Fruit fly (Drosophila melanogaster) whole organism, embryonic: Measurements from ENCODE around the gene Tip60.

Source experiments
- ATbp ChIP-seq: fragments of 200-800 bp; sonication (Bioruptor generic); optimal IDR thresholded peaks from 2 replicates; lab custom pipeline; 2017; ENCODE audit warnings: missing biosample characterization, mild to moderate bottlenecking, missing genetic modification characterization, missing genetic modification reagents
- Atf-2 ChIP-seq: fragments of 200-800 bp; sonication (Bioruptor generic); optimal IDR thresholded peaks from 2 replicates; lab custom pipeline; 2016; ENCODE audit warnings: missing biosample characterization, missing genetic modification characterization
- Bteb2 ChIP-seq: fragments of 200-800 bp; sonication (Bioruptor generic); optimal IDR thresholded peaks from 2 replicates; lab custom pipeline; 2016; ENCODE audit warnings: missing biosample characterization, missing genetic modification characterization
- CG10366 ChIP-seq: fragments of 200-800 bp; sonication (Bioruptor generic); IDR thresholded peaks from 2 replicates; pipeline ENCODE4 v1.3.6; 2022; ENCODE audit warnings: missing biosample characterization, missing genetic modification characterization
- CG11398 ChIP-seq: fragments of 200-800 bp; sonication (Bioruptor generic); optimal IDR thresholded peaks from 2 replicates; lab custom pipeline; 2016; ENCODE audit warnings: missing biosample characterization, missing genetic modification characterization
- CG11504 ChIP-seq: fragments of 200-800 bp; sonication (Bioruptor generic); optimal IDR thresholded peaks from 3 replicates; lab custom pipeline; 2019; ENCODE audit warnings: missing biosample characterization, mild to moderate bottlenecking, missing genetic modification characterization, moderate library complexity
- CG11696 ChIP-seq: fragments of 200-800 bp; sonication (Bioruptor generic); IDR thresholded peaks from 2 replicates; pipeline ENCODE4 v1.3.6; 2022; ENCODE audit warnings: missing biosample characterization, missing genetic modification characterization
- CG12071 ChIP-seq: fragments of 200-800 bp; sonication (Bioruptor generic); optimal IDR thresholded peaks from 3 replicates; lab custom pipeline; 2018; ENCODE audit warnings: missing biosample characterization, mild to moderate bottlenecking, missing genetic modification characterization
- CG12659 ChIP-seq: fragments of 200-800 bp; sonication (Bioruptor generic); optimal IDR thresholded peaks from 3 replicates; lab custom pipeline; 2017; ENCODE audit warnings: mild to moderate bottlenecking, missing biosample characterization, missing genetic modification reagents, missing genetic modification characterization
- CG13287 ChIP-seq: fragments of 200-800 bp; sonication (Bioruptor generic); IDR thresholded peaks from 2 replicates; pipeline ENCODE4 v1.3.6; 2022; ENCODE audit warnings: missing biosample characterization, missing genetic modification characterization; ENCODE audit not compliant: partially characterized antibody
- CG13624 ChIP-seq: fragments of 200-800 bp; sonication (Bioruptor generic); optimal IDR thresholded peaks from 2 replicates; lab custom pipeline; 2016; ENCODE audit warnings: missing biosample characterization, missing genetic modification characterization
- CG13775 ChIP-seq: fragments of 200-800 bp; sonication (Bioruptor generic); optimal IDR thresholded peaks from 3 replicates; lab custom pipeline; 2017; ENCODE audit warnings: missing biosample characterization, mild to moderate bottlenecking, missing genetic modification characterization
- CG13894 ChIP-seq: fragments of 200-800 bp; sonication (Bioruptor generic); optimal IDR thresholded peaks from 3 replicates; lab custom pipeline; 2018; ENCODE audit warnings: missing biosample characterization, mild to moderate bottlenecking, missing genetic modification characterization, moderate library complexity
- CG14710 ChIP-seq: fragments of 200-800 bp; sonication (Bioruptor generic); optimal IDR thresholded peaks from 3 replicates; lab custom pipeline; 2019; ENCODE audit warnings: missing biosample characterization, mild to moderate bottlenecking, missing genetic modification characterization, moderate library complexity
- CG14860 ChIP-seq: fragments of 200-800 bp; sonication (Bioruptor generic); IDR thresholded peaks from 3 replicates; pipeline ENCODE4 v1.3.6; 2022; ENCODE audit warnings: missing biosample characterization, missing genetic modification characterization; ENCODE audit not compliant: partially characterized antibody
- CG14965 ChIP-seq: fragments of 200-800 bp; sonication (Bioruptor generic); optimal IDR thresholded peaks from 2 replicates; lab custom pipeline; 2016; ENCODE audit warnings: missing biosample characterization, missing genetic modification characterization, borderline replicate concordance
- CG15011 ChIP-seq: fragments of 200-800 bp; sonication (Bioruptor generic); optimal IDR thresholded peaks from 3 replicates; lab custom pipeline; 2018; ENCODE audit warnings: missing biosample characterization, mild to moderate bottlenecking, missing genetic modification characterization
- CG33557 ChIP-seq: fragments of 200-800 bp; sonication (Bioruptor generic); optimal IDR thresholded peaks from 2 replicates; lab custom pipeline; 2019; ENCODE audit warnings: missing biosample characterization, mild to moderate bottlenecking, missing genetic modification characterization, moderate library complexity
- CG3995 ChIP-seq: fragments of 200-800 bp; sonication (Bioruptor generic); optimal IDR thresholded peaks from 3 replicates; lab custom pipeline; 2016; ENCODE audit warnings: missing biosample characterization, missing genetic modification characterization
- CG6254 ChIP-seq: fragments of 200-800 bp; sonication (Bioruptor generic); optimal IDR thresholded peaks from 3 replicates; lab custom pipeline; 2017; ENCODE audit warnings: mild to moderate bottlenecking, missing biosample characterization, missing genetic modification reagents, missing genetic modification characterization
- CG6683 ChIP-seq: fragments of 200-800 bp; sonication (Bioruptor generic); optimal IDR thresholded peaks from 2 replicates; lab custom pipeline; 2017; ENCODE audit warnings: missing biosample characterization, mild to moderate bottlenecking, missing genetic modification characterization, missing genetic modification reagents
- CG7357 ChIP-seq: fragments of 200-800 bp; sonication (Bioruptor generic); IDR thresholded peaks from 3 replicates; pipeline ENCODE4 v1.3.6; 2022; ENCODE audit warnings: missing biosample characterization, missing genetic modification characterization
- CG7745 ChIP-seq: fragments of 200-800 bp; sonication (Bioruptor generic); optimal IDR thresholded peaks from 2 replicates; lab custom pipeline; 2018; ENCODE audit warnings: missing biosample characterization, mild to moderate bottlenecking, missing genetic modification characterization, moderate library complexity
- Dip3 ChIP-seq: fragments of 200-800 bp; sonication (Bioruptor generic); optimal IDR thresholded peaks from 3 replicates; lab custom pipeline; 2016; ENCODE audit warnings: missing biosample characterization, missing genetic modification characterization
- Doc3 ChIP-seq: fragments of 200-800 bp; sonication (Bioruptor generic); IDR thresholded peaks from 3 replicates; pipeline ENCODE4 v1.3.6; 2022; ENCODE audit warnings: missing biosample characterization, missing genetic modification characterization; ENCODE audit not compliant: partially characterized antibody
- Hey ChIP-seq: fragments of 200-800 bp; sonication (Bioruptor generic); optimal IDR thresholded peaks from 3 replicates; lab custom pipeline; 2018; ENCODE audit warnings: missing biosample characterization, mild to moderate bottlenecking, missing genetic modification characterization
- Oaz ChIP-seq: fragments of 200-800 bp; sonication (Bioruptor generic); IDR thresholded peaks from 2 replicates; pipeline ENCODE4 v1.3.6; 2022; ENCODE audit warnings: missing biosample characterization, missing genetic modification characterization
- PHDP ChIP-seq: fragments of 200-800 bp; sonication (Bioruptor generic); optimal IDR thresholded peaks from 3 replicates; lab custom pipeline; 2018; ENCODE audit warnings: missing biosample characterization, mild to moderate bottlenecking, missing genetic modification characterization, moderate library complexity
- ato ChIP-seq: fragments of 200-800 bp; sonication (Bioruptor generic); IDR thresholded peaks from 2 replicates; pipeline ENCODE4 v1.3.6; 2022; ENCODE audit warnings: missing biosample characterization, missing genetic modification characterization; ENCODE audit not compliant: partially characterized antibody
- btn ChIP-seq: fragments of 200-800 bp; sonication (Bioruptor generic); optimal IDR thresholded peaks from 2 replicates; lab custom pipeline; 2016; ENCODE audit warnings: missing biosample characterization, missing genetic modification characterization
- cad ChIP-seq: fragments of >200 bp; optimal IDR thresholded peaks from 2 replicates; lab custom pipeline; 2017; ENCODE audit warnings: missing biosample characterization, missing genetic modification characterization
- crol ChIP-seq: fragments of 200-800 bp; sonication (Bioruptor generic); IDR thresholded peaks from 2 replicates; pipeline ENCODE4 v1.3.6; 2022; ENCODE audit warnings: missing biosample characterization, missing genetic modification characterization
- crp ChIP-seq, 2 experiments: fragments of 200-800 bp; sonication (Bioruptor generic); optimal IDR thresholded peaks; 2 replicates in 1 of 2; 3 replicates in 1 of 2; lab custom pipeline; 2017; ENCODE audit warnings: missing biosample characterization in 2 of 2, missing genetic modification characterization in 2 of 2, mild to moderate bottlenecking in 1 of 2, moderate library complexity in 1 of 2
- dimm ChIP-seq: fragments of 200-800 bp; sonication (Bioruptor generic); IDR thresholded peaks from 2 replicates; pipeline ENCODE4 v1.3.6; 2022; ENCODE audit warnings: missing biosample characterization, missing genetic modification characterization
- disco-r ChIP-seq: fragments of 200-800 bp; sonication (Bioruptor generic); optimal IDR thresholded peaks from 2 replicates; lab custom pipeline; 2016; ENCODE audit warnings: missing biosample characterization, missing genetic modification characterization
- dm ChIP-seq: fragments of 200-800 bp; sonication (Bioruptor generic); optimal IDR thresholded peaks from 3 replicates; lab custom pipeline; 2016; ENCODE audit warnings: missing biosample characterization, missing genetic modification characterization
- gcm ChIP-seq: fragments of 200-800 bp; sonication (Bioruptor generic); optimal IDR thresholded peaks from 2 replicates; lab custom pipeline; 2019; ENCODE audit warnings: missing biosample characterization, mild to moderate bottlenecking, missing genetic modification characterization, moderate library complexity
- h ChIP-seq: fragments of >200 bp; optimal IDR thresholded peaks from 2 replicates; lab custom pipeline; 2017
- hbn ChIP-seq: fragments of 200-800 bp; sonication (Bioruptor generic); IDR thresholded peaks from 2 replicates; pipeline ENCODE4 v1.3.6; 2022; ENCODE audit warnings: missing biosample characterization, missing genetic modification characterization; ENCODE audit not compliant: partially characterized antibody
- otp ChIP-seq: fragments of 200-800 bp; sonication (Bioruptor generic); IDR thresholded peaks from 3 replicates; pipeline ENCODE4, ENCODE4 v1.3.6; 2022; ENCODE audit warnings: missing biosample characterization, missing genetic modification characterization
- pum ChIP-seq: fragments of 200-800 bp; sonication (Bioruptor generic); optimal IDR thresholded peaks from 2 replicates; lab custom pipeline; 2016; ENCODE audit warnings: missing biosample characterization, missing genetic modification characterization
- rib ChIP-seq: fragments of 200-800 bp; sonication (Bioruptor generic); IDR thresholded peaks from 2 replicates; pipeline ENCODE4 v1.3.6; 2022; ENCODE audit warnings: missing biosample characterization, missing genetic modification characterization
- sc ChIP-seq, 3 experiments: fragments of >200 bp in 2 of 3; fragments of 200-800 bp in 1 of 3; sonication (Bioruptor generic) in 1 of 3; optimal IDR thresholded peaks; 2 replicates in 2 of 3; 3 replicates in 1 of 3; lab custom pipeline; 2017; ENCODE audit warnings: mild to moderate bottlenecking in 1 of 3, missing biosample characterization in 1 of 3, missing genetic modification characterization in 1 of 3, missing genetic modification reagents in 1 of 3
- sens-2 ChIP-seq: fragments of 200-800 bp; sonication (Bioruptor generic); IDR thresholded peaks from 2 replicates; pipeline ENCODE4 v1.3.6; 2022; ENCODE audit warnings: missing biosample characterization, missing genetic modification characterization
- slou ChIP-seq: fragments of 200-800 bp; sonication (Bioruptor generic); optimal IDR thresholded peaks from 3 replicates; lab custom pipeline; 2016; ENCODE audit warnings: missing biosample characterization, missing genetic modification characterization
- tio ChIP-seq: fragments of 200-800 bp; sonication (Bioruptor generic); optimal IDR thresholded peaks from 2 replicates; lab custom pipeline; 2017; ENCODE audit warnings: missing biosample characterization, missing genetic modification characterization, inconsistent platforms
- trem ChIP-seq: fragments of 200-800 bp; optimal IDR thresholded peaks from 3 replicates; lab custom pipeline; 2019; ENCODE audit warnings: missing biosample characterization, mild to moderate bottlenecking, missing genetic modification characterization, moderate library complexity
- tup ChIP-seq: fragments of 200-800 bp; sonication (Bioruptor generic); optimal IDR thresholded peaks from 2 replicates; lab custom pipeline; 2016; ENCODE audit warnings: missing biosample characterization, mild to moderate bottlenecking, missing genetic modification characterization, moderate library complexity
- unc-4 ChIP-seq: fragments of 200-800 bp; sonication (Bioruptor generic); IDR thresholded peaks from 2 replicates; pipeline ENCODE4 v1.3.6; 2022; ENCODE audit warnings: missing biosample characterization, missing genetic modification characterization; ENCODE audit not compliant: partially characterized antibody
- z ChIP-seq: fragments of 200-800 bp; sonication (Bioruptor generic); IDR thresholded peaks from 3 replicates; pipeline ENCODE4 v1.3.6; 2022; ENCODE audit warnings: missing biosample characterization, missing genetic modification characterization

Tip60 gene

dm6 chrX:4100824-4101368, 16.4 kb downstream of the Tip60 start, which contains the start of the genes Cmtr1 and CG15375 (continued):
- no peak for TF ChIP-seq Dip3 (GFP tag; lab: Kevin White, UChicago)
- TF ChIP-seq Atf-2, result no peak
- no peak for TF ChIP-seq CG12071 (GFP tag; lab: Kevin White, UChicago)
- no peak for TF ChIP-seq cad (GFP tag; lab: Kevin White, UChicago)
- peak; percentile 29 for TF ChIP-seq CG14710 (tag; lab: Kevin White, UChicago)
- no peak for TF ChIP-seq CG13775 (GFP tag; lab: Kevin White, UChicago)
- no peak for TF ChIP-seq CG33557 (GFP tag; lab: Kevin White, UChicago)
- TF ChIP-seq h (lab: Kevin White, UChicago), result no peak
- TF ChIP-seq CG6683, result no peak
- no peak for TF ChIP-seq CG6254 (GFP tag; lab: Kevin White, UChicago)
- TF ChIP-seq btn, result no peak
- TF ChIP-seq CG11696 (GFP tag; lab: Robert Waterston, UW), result no peak
- TF ChIP-seq CG7357 (GFP tag; lab: Robert Waterston, UW), result no peak
- no peak for TF ChIP-seq dimm (GFP tag; lab: Robert Waterston, UW)
- TF ChIP-seq Hey, result no peak
- TF ChIP-seq CG10366, result no peak
- no peak for TF ChIP-seq Oaz (GFP tag; lab: Robert Waterston, UW)
- TF ChIP-seq CG13894, result no peak
- TF ChIP-seq otp (GFP tag; lab: Robert Waterston, UW), result no peak
- TF ChIP-seq CG11398 (GFP tag; lab: Kevin White, UChicago), result no peak
- TF ChIP-seq CG7745 (tag; lab: Kevin White, UChicago), result no peak
- no peak for TF ChIP-seq CG15011 (GFP tag; lab: Kevin White, UChicago)
- no peak for TF ChIP-seq slou (GFP tag; lab: Kevin White, UChicago)
- no peak for TF ChIP-seq tup (GFP tag; lab: Kevin White, UChicago)
- no peak for TF ChIP-seq sens-2 (GFP tag; lab: Robert Waterston, UW)
- TF ChIP-seq crol, result no peak
- peak; percentile 67 for TF ChIP-seq hbn
- TF ChIP-seq ATbp, result no peak
- no peak for TF ChIP-seq CG13624 (GFP tag; lab: Kevin White, UChicago)
- TF ChIP-seq Bteb2 (GFP tag; lab: Kevin White, UChicago), result no peak
- no peak for TF ChIP-seq disco-r (GFP tag; lab: Kevin White, UChicago)
- TF ChIP-seq trem, result peak; percentile 35
- TF ChIP-seq gcm (GFP tag; lab: Kevin White, UChicago), result no peak
- TF ChIP-seq rib (GFP tag; lab: Robert Waterston, UW), result no peak
- no peak for TF ChIP-seq CG14965 (GFP tag; lab: Kevin White, UChicago)
- no peak for TF ChIP-seq z (GFP tag; lab: Robert Waterston, UW)
- TF ChIP-seq Doc3 (GFP tag; lab: Robert Waterston, UW), result peak; percentile 59; the same call in 2 of the 3 replicates
- peak; percentile 14 for TF ChIP-seq CG12659 (GFP tag; lab: Kevin White, UChicago)
- TF ChIP-seq crp (GFP tag; optimal IDR thresholded peaks at IDR 0.05; lab: Kevin White, UChicago), result peak in 1 of 2 experiments; percentile 64
- peak; percentile 79 for TF ChIP-seq CG14860 (GFP tag; lab: Robert Waterston, UW)
- no peak for TF ChIP-seq CG11504 (tag; lab: Kevin White, UChicago)
- TF ChIP-seq ato, result peak; percentile 80
- TF ChIP-seq CG3995, result peak; percentile 1
- no peak for TF ChIP-seq tio (GFP tag; lab: Kevin White, UChicago)
- peak; percentile 87 for TF ChIP-seq CG13287
- no peak for TF ChIP-seq pum (GFP tag; lab: Kevin White, UChicago)
- TF ChIP-seq sc (optimal IDR thresholded peaks at IDR 0.05; lab: Kevin White, UChicago), result no peak
- TF ChIP-seq sc (GFP tag; optimal IDR thresholded peaks at IDR 0.05; lab: Kevin White, UChicago), result no peak
- TF ChIP-seq dm (GFP tag; lab: Kevin White, UChicago), result peak; percentile 47
- no peak for TF ChIP-seq PHDP
- TF ChIP-seq unc-4 (GFP tag; lab: Robert Waterston, UW), result peak; percentile 81
